Worm (Caenorhabditis elegans) whole organism, late embryonic: ENCODE measurements around the gene Y49E10.30.

Experiments used
- C38D4.7 ChIP-seq: fragments of 200-800 bp; sonication (Bioruptor generic); optimal IDR thresholded peaks from 2 replicates; lab custom pipeline; 2018; ENCODE audit warnings: mild to moderate bottlenecking, missing genetic modification characterization, moderate library complexity, missing compliant biosample characterization
- T23F11.4 ChIP-seq: fragments of 200-800 bp; sonication (Bioruptor generic); optimal IDR thresholded peaks from 2 replicates; lab custom pipeline; 2018; ENCODE audit warnings: mild to moderate bottlenecking, missing genetic modification characterization, missing compliant biosample characterization
- ama-1 ChIP-seq: fragments of 150-350 bp; optimal IDR thresholded peaks from 2 replicates; lab custom pipeline; 2014
- ceh-22 ChIP-seq: sonication (generic microtip); optimal IDR thresholded peaks from 2 replicates; lab custom pipeline; 2017; ENCODE audit warnings: missing biosample characterization, missing genetic modification characterization
- ceh-45 ChIP-seq: fragments of 200-800 bp; sonication (Bioruptor generic); IDR thresholded peaks from 2 replicates; pipeline ENCODE4 v1.3.6; 2022; ENCODE audit warnings: missing genetic modification reagents, missing genetic modification characterization, missing compliant biosample characterization
- ets-4 ChIP-seq: sonication (generic microtip); optimal IDR thresholded peaks from 2 replicates; lab custom pipeline; 2016; ENCODE audit warnings: missing genetic modification characterization, missing compliant biosample characterization
- eyg-1 ChIP-seq: sonication (generic microtip); optimal IDR thresholded peaks from 2 replicates; lab custom pipeline; 2016; ENCODE audit warnings: missing genotype, missing genetic modification characterization, missing compliant biosample characterization
- hlh-8 ChIP-seq: sonication (generic microtip); optimal IDR thresholded peaks from 2 replicates; lab custom pipeline; 2016; ENCODE audit warnings: missing genotype, missing genetic modification characterization, missing compliant biosample characterization
- pag-3 ChIP-seq: sonication (generic microtip); optimal IDR thresholded peaks from 2 replicates; lab custom pipeline; 2016; ENCODE audit warnings: missing compliant biosample characterization, missing genetic modification characterization, borderline replicate concordance
- pha-4 ChIP-seq: fragments of 150-350 bp; optimal IDR thresholded peaks from 2 replicates; lab custom pipeline; 2018; ENCODE audit warnings: missing biosample characterization, missing genetic modification reagents, missing genetic modification characterization
- ttx-3 ChIP-seq: sonication (generic microtip); optimal IDR thresholded peaks from 2 replicates; lab custom pipeline; 2016; ENCODE audit warnings: missing genetic modification reagents, missing genetic modification characterization, missing compliant biosample characterization
- unc-55 ChIP-seq: sonication (generic microtip); optimal IDR thresholded peaks from 2 replicates; lab custom pipeline; 2017; ENCODE audit warnings: missing biosample characterization, missing genetic modification reagents, missing genetic modification characterization
- unc-86 ChIP-seq: sonication (generic microtip); optimal IDR thresholded peaks from 2 replicates; lab custom pipeline; 2016; ENCODE audit warnings: missing genetic modification characterization, missing compliant biosample characterization
- ztf-16 ChIP-seq: sonication (generic microtip); optimal IDR thresholded peaks from 2 replicates; lab custom pipeline; 2017; ENCODE audit warnings: missing genetic modification characterization, missing compliant biosample characterization

- TF ChIP-seq hlh-8 (tag; lab: Kevin White, UChicago): no peak
- TF ChIP-seq T23F11.4 (GFP tag; lab: Kevin White, UChicago): no peak
- TF ChIP-seq ama-1: no peak
- no peak for TF ChIP-seq ceh-22 (tag; lab: Kevin White, UChicago)
- no peak for TF ChIP-seq unc-55
- TF ChIP-seq ceh-45 (GFP tag; lab: Robert Waterston, UW): no peak
- no peak for TF ChIP-seq pha-4 (tag; lab: Kevin White, UChicago)
- TF ChIP-seq ztf-16 (tag; lab: Kevin White, UChicago): no peak
- no peak for TF ChIP-seq unc-86 (tag; lab: Kevin White, UChicago)
- no peak for TF ChIP-seq ets-4 (tag; lab: Kevin White, UChicago)
- TF ChIP-seq C38D4.7 (GFP tag; lab: Kevin White, UChicago): no peak
- no peak for TF ChIP-seq pag-3 (tag; lab: Kevin White, UChicago)
- TF ChIP-seq ttx-3 (tag; lab: Kevin White, UChicago): no peak
- TF ChIP-seq eyg-1: no peak
These were observed 17.2 kb upstream of the Y49E10.30 start for ce11 chrIII:12369476-12369875.
